Worm (Caenorhabditis elegans): Measurements from ENCODE around the gene ZK856.14.

DNA sequence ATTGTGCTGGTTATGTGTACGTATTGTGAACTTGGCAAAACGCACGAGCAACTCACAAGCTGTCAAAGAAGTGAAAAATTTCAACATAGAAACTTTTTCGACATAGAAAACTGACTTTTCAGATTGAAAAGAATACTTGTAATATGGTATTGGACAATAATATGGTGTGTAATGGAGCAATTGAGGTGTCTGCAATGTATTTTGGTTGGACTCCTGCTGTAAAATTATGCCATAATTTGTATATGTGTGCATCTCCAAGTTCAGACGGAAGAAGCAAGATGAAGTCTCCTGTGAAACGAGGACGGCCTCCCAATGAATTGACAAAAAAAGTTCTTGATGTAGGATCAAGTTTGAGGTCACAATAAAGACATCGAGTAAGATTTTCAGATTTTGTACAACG, 33.0 kb upstream of the ZK856.14 start:
- no peak for TF ChIP-seq tbx-11 (GFP tag; IDR thresholded peaks at IDR 0.05)
- TF ChIP-seq ceh-13 (GFP tag; optimal IDR thresholded peaks at IDR 0.05): no peak
- no peak for TF ChIP-seq flt-1 (GFP tag; IDR thresholded peaks at IDR 0.05)
- TF ChIP-seq tra-4 (tag; optimal IDR thresholded peaks at IDR 0.05): no peak
- TF ChIP-seq sea-1 (GFP tag; conservative IDR thresholded peaks at IDR 0.05): no peak
- no peak for TF ChIP-seq ama-1 (optimal IDR thresholded peaks at IDR 0.05)
